Worm (Caenorhabditis elegans) whole organism, midembryonic: ENCODE data around the gene M05D6.3.

Source experiments
- T22C8.4 ChIP-seq: fragments of 200-800 bp; sonication (Bioruptor generic); IDR thresholded peaks from 2 replicates; pipeline ENCODE4 v1.3.6; 2022; ENCODE audit warnings: missing genetic modification characterization, missing compliant biosample characterization
- cog-1 ChIP-seq: sonication (generic microtip); optimal IDR thresholded peaks from 2 replicates; lab custom pipeline; 2016; ENCODE audit warnings: missing genetic modification characterization, missing compliant biosample characterization
- klf-2 ChIP-seq: fragments of 200-800 bp; sonication (Bioruptor generic); conservative IDR thresholded peaks from 2 replicates; pipeline ENCODE4 v1.3.6; 2022; ENCODE audit warnings: missing genetic modification reagents, missing genetic modification characterization, missing compliant biosample characterization
- ref-1 ChIP-seq: fragments of 200-800 bp; sonication (Bioruptor generic); conservative IDR thresholded peaks from 2 replicates; pipeline ENCODE4 v1.3.6; 2022; ENCODE audit warnings: missing genetic modification reagents, missing genetic modification characterization, missing compliant biosample characterization
- ztf-23 ChIP-seq: fragments of 200-800 bp; sonication (Bioruptor generic); IDR thresholded peaks from 2 replicates; pipeline ENCODE4 v1.3.6; 2022; ENCODE audit warnings: missing genetic modification reagents, missing genetic modification characterization, missing compliant biosample characterization
- ztf-29 ChIP-seq: fragments of 200-800 bp; sonication (Bioruptor generic); IDR thresholded peaks from 2 replicates; pipeline ENCODE4 v1.3.6; 2022; ENCODE audit warnings: missing genetic modification reagents, missing genetic modification characterization, missing compliant biosample characterization

DNA sequence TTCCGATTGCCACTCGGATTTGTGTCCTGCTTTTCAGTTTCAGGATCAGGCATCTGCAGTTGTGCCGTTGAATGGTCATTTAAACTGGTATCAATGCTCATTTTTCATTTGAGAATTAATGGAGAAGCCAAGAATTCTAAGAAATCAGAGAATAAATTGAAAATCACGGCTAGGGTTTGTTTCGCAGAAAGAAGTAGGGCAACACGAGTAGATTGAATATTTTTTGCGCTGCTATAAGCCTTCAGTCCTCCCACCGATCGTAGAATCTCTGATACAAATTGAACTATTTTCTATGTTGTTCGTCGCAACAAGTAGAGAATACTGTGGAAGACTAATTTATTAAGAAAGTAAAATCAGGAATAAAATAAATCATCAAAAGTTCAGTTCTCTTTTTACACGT, 38.5 kb upstream of the M05D6.3 start, which contains the start of gene acp-3:
- TF ChIP-seq cog-1 (tag; lab: Kevin White, UChicago) (no peak), ref-1 (no peak), ztf-23 (GFP tag; lab: Robert Waterston, UW) (no peak), ztf-29 (GFP tag; lab: Robert Waterston, UW) (no peak), T22C8.4 (no peak), klf-2 (GFP tag; lab: Robert Waterston, UW) (no peak)
